Worm (Caenorhabditis elegans): ENCODE data around the gene aff-1.

ce11 chrII:6860043-6860442, 3.5 kb downstream of the aff-1 start:
- TF ChIP-seq ztf-23 (GFP tag; IDR thresholded peaks at IDR 0.05) (no peak), klf-2 (GFP tag; conservative IDR thresholded peaks at IDR 0.05) (no peak), tab-1 (GFP tag; IDR thresholded peaks at IDR 0.05) (no peak), med-1 (GFP tag; optimal IDR thresholded peaks at IDR 0.05; ENCODE audit: insufficient read depth) (no peak), flt-1 (GFP tag; IDR thresholded peaks at IDR 0.05) (no peak), cog-1 (tag; optimal IDR thresholded peaks at IDR 0.05) (no peak), ztf-29 (GFP tag; IDR thresholded peaks at IDR 0.05) (no peak), T22C8.4 (GFP tag; IDR thresholded peaks at IDR 0.05) (no peak)

Data from whole organism, midembryonic.